Worm (Caenorhabditis elegans): ENCODE data around the gene F53H4.2.

- TF ChIP-seq aly-2 (tag; optimal IDR thresholded peaks at IDR 0.05) (no peak), Y55F3AM.14 (GFP tag; optimal IDR thresholded peaks at IDR 0.05) (no peak), ama-1 (optimal IDR thresholded peaks at IDR 0.05) (no peak), zag-1 (tag; optimal IDR thresholded peaks at IDR 0.05) (no peak), sma-9 (GFP tag; optimal IDR thresholded peaks at IDR 0.05) (no peak), sma-9 (tag; optimal IDR thresholded peaks at IDR 0.05) (no peak), unc-62 (GFP tag; optimal IDR thresholded peaks at IDR 0.05) (no peak), nhr-12 (tag; optimal IDR thresholded peaks at IDR 0.05) (no peak), egl-27 (tag; optimal IDR thresholded peaks at IDR 0.05) (no peak), nhr-25 (tag; optimal IDR thresholded peaks at IDR 0.05) (no peak), nhr-237 (tag; optimal IDR thresholded peaks at IDR 0.05) (no peak)
These were observed 12.6 kb downstream of the F53H4.2 start for ce11 chrX:15869589-15869988.

Data from whole organism, L2 larva.